Worm (Caenorhabditis elegans): Measurements from ENCODE around the gene T26C12.1.

T26C12.1 gene

DNA sequence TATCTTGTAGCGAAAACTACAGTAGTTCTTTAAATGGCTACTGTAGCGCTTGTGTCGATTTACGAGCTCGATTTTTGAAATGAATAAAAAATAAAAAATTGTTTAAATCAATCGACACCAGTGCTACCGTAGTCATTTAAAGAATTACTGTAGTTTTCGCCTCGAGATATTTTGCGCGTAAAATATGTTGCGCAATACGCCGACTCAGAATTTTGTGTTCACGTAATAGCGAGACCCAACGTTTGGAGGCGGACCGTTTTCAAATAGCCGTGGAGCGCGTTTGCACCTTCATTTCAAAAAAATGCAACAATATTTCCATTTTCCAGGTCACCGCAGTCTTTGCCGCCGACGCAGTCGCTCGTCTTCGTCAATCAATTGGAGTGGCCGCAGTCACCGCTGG, 1.5 kb downstream of the T26C12.1 start:
- no peak for TF ChIP-seq Y116A8C.19 (tag; optimal IDR thresholded peaks at IDR 0.05; ENCODE audit: borderline replicate concordance)
- no peak for TF ChIP-seq F16B12.6 (tag; optimal IDR thresholded peaks at IDR 0.05)

DNA sequence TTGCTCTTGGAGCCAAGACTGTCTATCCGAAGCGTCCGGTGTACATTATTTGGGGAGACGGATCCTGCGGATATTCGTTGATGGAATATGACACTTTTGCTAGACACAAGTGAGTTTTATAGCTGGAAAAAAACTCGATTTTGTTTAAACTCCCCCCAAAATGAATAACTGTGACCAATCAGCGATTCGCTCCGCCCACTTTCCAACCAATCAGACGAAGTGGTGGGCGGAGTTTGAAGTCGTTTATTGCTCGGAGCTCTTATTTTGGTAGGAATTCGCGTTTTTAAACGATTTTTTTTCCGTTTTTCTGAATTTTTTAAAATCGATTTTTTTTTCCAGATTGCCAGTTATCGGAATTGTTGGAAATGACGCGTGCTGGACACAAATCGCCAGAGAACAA, 3.1 kb downstream of the T26C12.1 start:
- TF ChIP-seq nhr-76 (tag; optimal IDR thresholded peaks at IDR 0.05) (no peak), zip-4 (GFP tag; optimal IDR thresholded peaks at IDR 0.05) (no peak), skn-1 (tag; optimal IDR thresholded peaks at IDR 0.05) (no peak), jun-1 (tag; optimal IDR thresholded peaks at IDR 0.05) (no peak), mdl-1 (tag; optimal IDR thresholded peaks at IDR 0.05) (no peak), xbp-1 (tag; optimal IDR thresholded peaks at IDR 0.05) (no peak), grh-1 (GFP tag; IDR thresholded peaks at IDR 0.05) (no peak), C04F5.9 (tag; optimal IDR thresholded peaks at IDR 0.05) (no peak), mef-2 (tag; optimal IDR thresholded peaks at IDR 0.05) (no peak), nhr-90 (tag; optimal IDR thresholded peaks at IDR 0.05; ENCODE audit: poor library complexity) (no peak), ceh-82 (tag; optimal IDR thresholded peaks at IDR 0.05) (no peak), Y116A8C.19 (tag; optimal IDR thresholded peaks at IDR 0.05; ENCODE audit: borderline replicate concordance) (no peak)

DNA sequence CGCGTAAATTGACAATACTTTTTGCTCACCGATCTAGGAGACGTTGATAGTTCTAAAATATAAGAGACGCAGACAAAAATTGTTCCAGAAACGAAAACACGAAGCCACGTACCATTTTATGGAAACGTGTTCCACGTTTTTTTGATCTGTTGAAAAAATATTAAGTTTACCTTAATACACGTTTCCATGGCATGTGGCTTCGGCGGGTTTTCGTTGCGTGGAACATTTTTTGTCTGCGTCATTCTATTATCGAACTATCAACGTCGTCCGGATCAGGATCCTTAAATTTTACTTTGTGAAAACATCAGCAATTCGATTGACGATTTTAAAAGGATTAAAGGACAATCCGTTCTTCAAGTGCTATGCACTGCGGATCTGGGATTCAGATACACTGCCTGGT, 6.9 kb downstream of the T26C12.1 start, which contains the start of gene T26C12.2:
T26C12.2 (minus strand) TSS at position 101 of the 400 bp plus-strand sequence.
- no peak for TF ChIP-seq nhr-77 (tag; optimal IDR thresholded peaks at IDR 0.05)

DNA sequence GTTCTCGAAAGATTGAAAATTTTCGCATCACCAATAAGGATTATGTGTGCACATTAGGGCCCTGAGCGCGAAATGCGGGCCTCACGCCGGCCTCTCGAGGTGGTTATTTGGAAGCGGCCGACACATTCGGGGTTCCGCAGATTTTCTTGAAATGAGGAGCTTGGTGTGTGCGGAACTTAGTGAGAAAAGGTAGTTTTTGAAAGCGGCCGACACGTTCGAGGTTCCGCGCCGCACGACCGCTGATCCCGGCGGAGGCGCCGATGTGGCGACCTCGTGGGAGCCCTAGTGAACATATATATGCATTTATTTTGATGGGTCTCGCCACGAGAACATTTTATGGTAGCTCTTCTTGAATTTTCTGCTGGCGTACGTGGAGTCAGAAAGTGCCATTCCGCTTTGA, 8.1 kb downstream of the T26C12.1 start:
- TF ChIP-seq fkh-4 (tag; optimal IDR thresholded peaks at IDR 0.05; ENCODE audit: borderline replicate concordance), result no peak
- no peak for TF ChIP-seq aha-1 (tag; optimal IDR thresholded peaks at IDR 0.05)

DNA sequence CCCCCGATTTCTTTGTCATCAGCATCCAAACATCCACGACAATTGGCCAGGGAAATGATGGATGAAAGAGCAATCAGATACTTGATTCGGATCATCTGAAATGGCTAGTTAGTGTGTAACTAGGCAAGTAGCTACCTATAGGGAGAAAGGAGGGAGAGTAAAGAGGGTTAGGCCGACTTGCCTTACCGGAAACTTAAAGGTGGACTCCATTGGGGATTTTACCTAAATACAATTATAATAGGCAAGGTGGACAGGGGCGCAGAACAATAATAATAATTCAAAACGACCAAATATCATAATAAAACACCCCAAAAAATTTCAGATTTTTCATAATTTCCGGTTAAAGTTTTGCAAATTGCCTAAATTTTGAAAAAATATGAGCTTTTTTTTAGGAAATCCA, 8.9 kb downstream of the T26C12.1 start, which contains the start of gene clec-173:
clec-173 (minus strand) TSS at position 101 of the 400 bp plus-strand sequence.
- TF ChIP-seq Y116A8C.19 (tag; optimal IDR thresholded peaks at IDR 0.05; ENCODE audit: borderline replicate concordance), result no peak
- TF ChIP-seq blmp-1 (tag; optimal IDR thresholded peaks at IDR 0.05), result no peak
- no peak for TF ChIP-seq nhr-28 (tag; optimal IDR thresholded peaks at IDR 0.05)
- TF ChIP-seq ets-5 (GFP tag; IDR thresholded peaks at IDR 0.05), result no peak
- TF ChIP-seq tlp-1 (tag; optimal IDR thresholded peaks at IDR 0.05), result no peak
- no peak for TF ChIP-seq snpc-4 (tag; optimal IDR thresholded peaks at IDR 0.05)
- TF ChIP-seq mef-2 (tag; optimal IDR thresholded peaks at IDR 0.05), result no peak
- TF ChIP-seq nhr-237 (tag; optimal IDR thresholded peaks at IDR 0.05), result no peak
- TF ChIP-seq unc-98 (GFP tag; IDR thresholded peaks at IDR 0.05), result no peak
- TF ChIP-seq nhr-90 (tag; optimal IDR thresholded peaks at IDR 0.05; ENCODE audit: poor library complexity), result no peak
- no peak for TF ChIP-seq unc-30 (tag; optimal IDR thresholded peaks at IDR 0.05)
- TF ChIP-seq unc-62 (GFP tag; optimal IDR thresholded peaks at IDR 0.05), result no peak
- no peak for TF ChIP-seq grh-1 (GFP tag; IDR thresholded peaks at IDR 0.05)
- TF ChIP-seq lsy-2 (tag; optimal IDR thresholded peaks at IDR 0.05), result no peak
- TF ChIP-seq nhr-47 (tag; optimal IDR thresholded peaks at IDR 0.05), result no peak
- no peak for TF ChIP-seq F16B12.6 (tag; optimal IDR thresholded peaks at IDR 0.05)

DNA sequence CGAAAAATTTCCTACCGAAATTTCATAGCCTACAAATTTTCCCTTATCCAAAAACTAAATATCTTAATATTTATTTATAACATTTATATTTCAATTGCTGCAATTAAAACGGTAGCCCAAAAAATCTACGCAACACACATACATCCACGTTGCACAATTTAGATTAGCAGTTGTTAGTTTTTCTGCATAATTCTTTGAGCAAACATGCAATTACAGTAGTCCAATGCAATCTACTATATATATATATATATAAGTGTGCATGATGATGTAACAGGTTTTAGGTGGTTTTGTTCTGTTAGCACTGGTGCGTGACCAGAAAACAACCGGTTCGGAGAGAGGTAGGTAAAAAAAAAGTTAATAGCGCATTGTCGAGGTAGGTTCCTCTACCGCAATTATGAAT, 12.6 kb downstream of the T26C12.1 start:
- TF ChIP-seq sup-37 (GFP tag; optimal IDR thresholded peaks at IDR 0.05) (no peak), elt-2 (tag; optimal IDR thresholded peaks at IDR 0.05) (no peak), lin-14 (GFP tag; optimal IDR thresholded peaks at IDR 0.05) (no peak), aly-2 (tag; optimal IDR thresholded peaks at IDR 0.05) (no peak), pag-3 (tag; optimal IDR thresholded peaks at IDR 0.05; ENCODE audit: borderline replicate concordance, insufficient read depth) (no peak), ets-5 (GFP tag; IDR thresholded peaks at IDR 0.05) (no peak), C04F5.9 (tag; optimal IDR thresholded peaks at IDR 0.05) (no peak), nhr-20 (tag; optimal IDR thresholded peaks at IDR 0.05) (no peak), mef-2 (tag; optimal IDR thresholded peaks at IDR 0.05) (no peak), blmp-1 (tag; optimal IDR thresholded peaks at IDR 0.05) (no peak), isw-1 (GFP tag; IDR thresholded peaks at IDR 0.05) (no peak), F16B12.6 (tag; optimal IDR thresholded peaks at IDR 0.05) (no peak), unc-98 (GFP tag; IDR thresholded peaks at IDR 0.05) (no peak), nhr-71 (tag; optimal IDR thresholded peaks at IDR 0.05) (no peak), nhr-11 (tag; optimal IDR thresholded peaks at IDR 0.05) (no peak), fkh-4 (tag; optimal IDR thresholded peaks at IDR 0.05; ENCODE audit: borderline replicate concordance) (no peak), alr-1 (tag; optimal IDR thresholded peaks at IDR 0.05; ENCODE audit: borderline replicate concordance) (no peak), lin-39 (tag; optimal IDR thresholded peaks at IDR 0.05) (no peak), unc-62 (GFP tag; optimal IDR thresholded peaks at IDR 0.05) (no peak), nhr-76 (tag; optimal IDR thresholded peaks at IDR 0.05) (no peak)

All from whole organism, L1 larva.